Worm (Caenorhabditis elegans) whole organism, L4 larva: Measurements from ENCODE around the gene C15H9.5.
A peak's percentile ranks its signal among the peaks of the same experiment; 100 is the strongest.

Experiments used
- F26F4.8 ChIP-seq: fragments of 200-800 bp; sonication (Bioruptor generic); conservative IDR thresholded peaks from 2 replicates; pipeline ENCODE4 v1.3.6; 2022; ENCODE audit warnings: missing genetic modification characterization, missing compliant biosample characterization
- F44E2.7 ChIP-seq: fragments of 200-800 bp; sonication (Bioruptor generic); IDR thresholded peaks from 2 replicates; pipeline ENCODE4 v2.1.2; 2022; ENCODE audit warnings: missing genetic modification characterization, missing compliant biosample characterization
- F49E8.2 ChIP-seq: sonication (generic microtip); optimal IDR thresholded peaks from 2 replicates; lab custom pipeline; 2016; ENCODE audit warnings: missing compliant biosample characterization, mild to moderate bottlenecking, missing genetic modification characterization, borderline replicate concordance
- T26A8.4 ChIP-seq: fragments of 200-800 bp; sonication (Bioruptor generic); IDR thresholded peaks from 2 replicates; pipeline ENCODE4 v1.3.6; 2022; ENCODE audit warnings: missing genetic modification characterization, missing compliant biosample characterization
- Y5F2A.4 ChIP-seq: fragments of 200-800 bp; sonication (Bioruptor generic); optimal IDR thresholded peaks from 2 replicates; lab custom pipeline; 2018; ENCODE audit warnings: mild to moderate bottlenecking, missing genetic modification characterization, missing compliant biosample characterization
- ZK337.2 ChIP-seq: fragments of 200-800 bp; sonication (Bioruptor generic); IDR thresholded peaks from 2 replicates; pipeline ENCODE4 v1.3.6; 2022; ENCODE audit warnings: missing genetic modification reagents, missing genetic modification characterization, missing compliant biosample characterization
- aha-1 ChIP-seq: fragments of 150-350 bp; peaks from one replicate; lab custom pipeline; 2014; ENCODE audit warnings: missing biosample characterization, missing genetic modification characterization
- arid-1 ChIP-seq: fragments of 200-800 bp; sonication (Bioruptor generic); conservative IDR thresholded peaks from 2 replicates; pipeline ENCODE4 v1.3.6; 2022; ENCODE audit warnings: missing genetic modification reagents, missing genetic modification characterization, missing compliant biosample characterization
- ceh-20 ChIP-seq: fragments of 200-800 bp; sonication (Bioruptor generic); IDR thresholded peaks from 2 replicates; pipeline ENCODE4 v1.3.6; 2022; ENCODE audit warnings: missing genetic modification reagents, missing genetic modification characterization, missing compliant biosample characterization
- ceh-28 ChIP-seq: fragments of 150-350 bp; optimal IDR thresholded peaks from 2 replicates; lab custom pipeline; 2014; ENCODE audit warnings: missing biosample characterization, missing genetic modification reagents, missing genetic modification characterization
- ceh-62 ChIP-seq: sonication (generic microtip); optimal IDR thresholded peaks from 2 replicates; lab custom pipeline; 2017; ENCODE audit warnings: missing biosample characterization, missing genetic modification characterization
- cey-2 ChIP-seq: sonication (generic microtip); optimal IDR thresholded peaks from 3 replicates; lab custom pipeline; 2017; ENCODE audit warnings: missing genetic modification characterization, mild to moderate bottlenecking, missing compliant biosample characterization, antibody characterized with exemption, borderline replicate concordance; ENCODE audit not compliant: insufficient read depth
- daf-12 ChIP-seq: fragments of 150-350 bp; optimal IDR thresholded peaks from 2 replicates; lab custom pipeline; 2014; ENCODE audit warnings: missing biosample characterization, missing genetic modification reagents, missing genetic modification characterization
- daf-16 ChIP-seq, 3 experiments: sonication (generic microtip); optimal IDR thresholded peaks; 2 replicates each; lab custom pipeline; 2016 to 2017; ENCODE audit warnings: missing genetic modification characterization in 3 of 3, missing genetic modification reagents in 3 of 3, mild to moderate bottlenecking in 2 of 3, missing compliant biosample characterization in 2 of 3, missing biosample characterization in 1 of 3, moderate library complexity in 1 of 3
- daf-8 ChIP-seq: fragments of 200-800 bp; sonication (Bioruptor generic); IDR thresholded peaks from 2 replicates; pipeline ENCODE4 v1.3.6; 2022; ENCODE audit warnings: missing genetic modification characterization, missing compliant biosample characterization
- dmd-6 ChIP-seq: fragments of 200-800 bp; sonication (Bioruptor generic); IDR thresholded peaks from 2 replicates; pipeline ENCODE4 v1.3.6; 2022; ENCODE audit warnings: missing genetic modification reagents, missing genetic modification characterization, missing compliant biosample characterization
- dmd-8 ChIP-seq: fragments of 200-800 bp; sonication (Bioruptor generic); IDR thresholded peaks from 2 replicates; pipeline ENCODE4 v1.3.6; 2022; ENCODE audit warnings: missing genetic modification characterization, missing compliant biosample characterization
- duxl-1 ChIP-seq: sonication (generic microtip); optimal IDR thresholded peaks from 2 replicates; lab custom pipeline; 2016; ENCODE audit warnings: mild to moderate bottlenecking, missing genetic modification characterization, moderate library complexity, missing compliant biosample characterization; ENCODE audit not compliant: poor library complexity
- dve-1 ChIP-seq: sonication (generic microtip); optimal IDR thresholded peaks from 2 replicates; lab custom pipeline; 2017; ENCODE audit warnings: antibody characterized with exemption, mild to moderate bottlenecking, missing genetic modification characterization, missing compliant biosample characterization; ENCODE audit not compliant: insufficient read depth
- egl-27 ChIP-seq: sonication (generic microtip); optimal IDR thresholded peaks from 3 replicates; lab custom pipeline; 2017; ENCODE audit warnings: missing biosample characterization, missing genetic modification reagents, missing genetic modification characterization
- fos-1 ChIP-seq: fragments of 150-350 bp; optimal IDR thresholded peaks from 2 replicates; lab custom pipeline; 2014; ENCODE audit warnings: missing biosample characterization, missing genetic modification characterization
- gei-8 ChIP-seq: fragments of 200-800 bp; sonication (Bioruptor generic); optimal IDR thresholded peaks from 2 replicates; lab custom pipeline; 2018; ENCODE audit warnings: mild to moderate bottlenecking, missing genetic modification characterization, missing compliant biosample characterization
- hlh-30 ChIP-seq: sonication (generic microtip); optimal IDR thresholded peaks from 2 replicates; lab custom pipeline; 2017; ENCODE audit warnings: antibody characterized with exemption, mild to moderate bottlenecking, missing genetic modification characterization, missing compliant biosample characterization; ENCODE audit not compliant: insufficient read depth
- hmg-1.1 ChIP-seq: fragments of 200-800 bp; sonication (Bioruptor generic); IDR thresholded peaks from 2 replicates; pipeline ENCODE4 v1.3.6; 2022; ENCODE audit warnings: missing genetic modification reagents, missing genetic modification characterization, missing compliant biosample characterization
- lim-7 ChIP-seq: fragments of 200-800 bp; sonication (Bioruptor generic); IDR thresholded peaks from 2 replicates; pipeline ENCODE4 v1.3.6; 2022; ENCODE audit warnings: missing genetic modification characterization, missing compliant biosample characterization
- lin-15B ChIP-seq: fragments of 150-350 bp; sonication (generic microtip); optimal IDR thresholded peaks from 3 replicates; lab custom pipeline; 2014; ENCODE audit warnings: missing biosample characterization, missing genetic modification characterization
- lin-29 ChIP-seq: fragments of 200-800 bp; sonication (Bioruptor generic); IDR thresholded peaks from 2 replicates; pipeline ENCODE4 v1.3.6; 2022; ENCODE audit warnings: missing genetic modification reagents, missing genetic modification characterization, missing compliant biosample characterization
- lin-38 ChIP-seq: fragments of 200-800 bp; sonication (Bioruptor generic); IDR thresholded peaks from 2 replicates; pipeline ENCODE4 v1.3.6; 2022; ENCODE audit warnings: missing genetic modification reagents, missing genetic modification characterization, missing compliant biosample characterization
- lin-39 ChIP-seq: fragments of 150-350 bp; optimal IDR thresholded peaks from 2 replicates; lab custom pipeline; 2014; ENCODE audit warnings: missing biosample characterization, missing genetic modification reagents, missing genetic modification characterization
- lir-3 ChIP-seq: sonication (generic microtip); optimal IDR thresholded peaks from 2 replicates; lab custom pipeline; 2016; ENCODE audit warnings: mild to moderate bottlenecking, missing genetic modification characterization, missing compliant biosample characterization
- lsy-2 ChIP-seq, 2 experiments: fragments of 150-350 bp in 1 of 2; sonication (generic microtip) in 1 of 2; optimal IDR thresholded peaks; 2 replicates each; lab custom pipeline; 2014 to 2017; ENCODE audit warnings: missing biosample characterization in 2 of 2, missing genetic modification characterization in 2 of 2
- madf-5 ChIP-seq, 2 experiments: fragments of 200-800 bp; sonication (Bioruptor generic); IDR thresholded peaks; 2 replicates each; pipeline ENCODE4 v1.3.6; 2022; ENCODE audit warnings: missing compliant biosample characterization in 2 of 2, missing genetic modification characterization in 2 of 2
- mdl-1 ChIP-seq, 2 experiments: fragments of 150-350 bp in 1 of 2; sonication (generic microtip) in 1 of 2; optimal IDR thresholded peaks; 2 replicates each; lab custom pipeline; 2014 to 2017; ENCODE audit warnings: missing biosample characterization in 2 of 2, missing genetic modification characterization in 2 of 2
- mep-1 ChIP-seq: fragments of 150-350 bp; sonication (generic microtip); optimal IDR thresholded peaks from 3 replicates; lab custom pipeline; 2014; ENCODE audit warnings: missing biosample characterization, missing genetic modification characterization
- mxl-3 ChIP-seq: fragments of 200-800 bp; sonication (Bioruptor generic); optimal IDR thresholded peaks from 2 replicates; lab custom pipeline; 2018; ENCODE audit warnings: mild to moderate bottlenecking, missing genetic modification characterization, missing compliant biosample characterization
- nhr-11 ChIP-seq: fragments of 150-350 bp; optimal IDR thresholded peaks from 2 replicates; lab custom pipeline; 2014; ENCODE audit warnings: missing biosample characterization, missing genetic modification characterization
- nhr-25 ChIP-seq: sonication (generic microtip); optimal IDR thresholded peaks from 2 replicates; lab custom pipeline; 2017; ENCODE audit warnings: missing genetic modification characterization, mild to moderate bottlenecking, missing compliant biosample characterization, antibody characterized with exemption, moderate library complexity, borderline replicate concordance; ENCODE audit not compliant: insufficient read depth
- nhr-28 ChIP-seq: fragments of 150-350 bp; optimal IDR thresholded peaks from 2 replicates; lab custom pipeline; 2014; ENCODE audit warnings: missing biosample characterization, missing genetic modification characterization
- nhr-42 ChIP-seq: fragments of 200-800 bp; sonication (Bioruptor generic); IDR thresholded peaks from 2 replicates; pipeline ENCODE4 v1.3.6; 2022; ENCODE audit warnings: missing genetic modification characterization, missing compliant biosample characterization
- nhr-48 ChIP-seq: sonication (generic microtip); optimal IDR thresholded peaks from 2 replicates; lab custom pipeline; 2016; ENCODE audit warnings: mild to moderate bottlenecking, missing genetic modification characterization, missing compliant biosample characterization
- nhr-6 ChIP-seq: fragments of 150-350 bp; optimal IDR thresholded peaks from 2 replicates; lab custom pipeline; 2014; ENCODE audit warnings: missing biosample characterization, missing genetic modification characterization
- nhr-76 ChIP-seq: fragments of 150-350 bp; optimal IDR thresholded peaks from 2 replicates; lab custom pipeline; 2014; ENCODE audit warnings: missing biosample characterization, missing genetic modification characterization
- pqm-1 ChIP-seq: sonication (generic microtip); optimal IDR thresholded peaks from 2 replicates; lab custom pipeline; 2017; ENCODE audit warnings: missing biosample characterization, missing genetic modification characterization
- sdz-12 ChIP-seq: fragments of 200-800 bp; sonication (Bioruptor generic); optimal IDR thresholded peaks from 2 replicates; lab custom pipeline; 2018; ENCODE audit warnings: mild to moderate bottlenecking, missing genetic modification characterization, missing compliant biosample characterization
- skn-1 ChIP-seq: fragments of 150-350 bp; optimal IDR thresholded peaks from 2 replicates; lab custom pipeline; 2014; ENCODE audit warnings: missing biosample characterization, missing genetic modification characterization
- snpc-1.2 ChIP-seq: fragments of 200-800 bp; sonication (Bioruptor generic); IDR thresholded peaks from 2 replicates; pipeline ENCODE4 v1.3.6; 2022; ENCODE audit warnings: missing genetic modification reagents, missing genetic modification characterization, missing compliant biosample characterization
- spr-1 ChIP-seq: sonication (generic microtip); optimal IDR thresholded peaks from 2 replicates; lab custom pipeline; 2016; ENCODE audit warnings: mild to moderate bottlenecking, missing genetic modification characterization, missing compliant biosample characterization
- zfp-2 ChIP-seq: sonication (generic microtip); optimal IDR thresholded peaks from 2 replicates; lab custom pipeline; 2016; ENCODE audit warnings: mild to moderate bottlenecking, missing genetic modification characterization, missing compliant biosample characterization
- zfp-3 ChIP-seq: fragments of 200-800 bp; sonication (Bioruptor generic); conservative IDR thresholded peaks from 2 replicates; pipeline ENCODE4 v1.3.6; 2022; ENCODE audit warnings: missing genetic modification reagents, missing genetic modification characterization, missing compliant biosample characterization
- ztf-7 ChIP-seq: fragments of 150-350 bp; optimal IDR thresholded peaks from 2 replicates; lab custom pipeline; 2014; ENCODE audit warnings: missing biosample characterization, missing genetic modification characterization

Gene C15H9.5

DNA sequence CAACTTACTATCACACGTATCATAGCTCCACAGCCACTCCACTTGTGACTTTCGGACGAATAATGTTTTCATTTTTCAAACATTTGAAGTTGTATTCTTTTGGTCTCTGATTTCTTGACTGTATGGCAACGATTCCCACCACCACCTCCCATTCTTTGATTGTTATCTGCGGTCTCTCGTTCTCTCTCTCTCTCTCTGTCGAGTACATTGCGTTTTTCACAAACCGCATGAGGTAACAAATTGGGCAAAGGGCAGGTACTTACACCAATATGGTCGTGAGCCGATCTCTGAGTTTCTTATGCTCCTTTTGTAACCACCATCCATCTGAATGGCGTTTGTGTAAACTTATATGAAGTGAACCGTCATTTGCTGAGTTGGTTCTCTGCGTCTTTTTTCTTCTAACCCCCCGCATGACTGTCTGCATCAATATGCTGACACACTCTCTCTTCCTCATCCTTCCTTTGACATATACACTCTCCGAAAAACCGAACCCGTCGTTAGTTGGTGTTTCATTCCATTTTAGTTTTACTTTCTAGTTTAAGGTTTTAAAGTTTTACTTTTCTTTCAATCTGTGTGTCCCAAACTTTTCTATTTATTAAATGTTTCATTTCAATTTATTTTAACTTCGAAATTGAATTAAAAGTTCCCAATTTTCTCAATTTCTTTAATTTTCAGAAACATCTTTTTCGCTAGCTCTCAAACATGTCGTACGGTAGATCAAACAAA, 35.4 kb upstream of the C15H9.5 start, which contains the start of gene gln-1:
TSS of gene gln-1 (plus strand) at position 676 of the 726 bp plus-strand sequence.
- TF ChIP-seq daf-8 (GFP tag; lab: Robert Waterston, UW) (no peak), mxl-3 (GFP tag; lab: Kevin White, UChicago) (peak; percentile 29), zfp-2 (tag; lab: Kevin White, UChicago) (no peak), daf-12 (tag; lab: Kevin White, UChicago) (no peak), madf-5 (GFP tag; IDR thresholded peaks at IDR 0.05; lab: Robert Waterston, UW) (no peak), aha-1 (tag; lab: Kevin White, UChicago) (no peak), nhr-48 (tag; lab: Kevin White, UChicago) (peak; percentile 45), snpc-1.2 (GFP tag; lab: Robert Waterston, UW) (no peak), mdl-1 (tag; optimal IDR thresholded peaks at IDR 0.05; lab: Kevin White, UChicago) (peak in 1 of 2 experiments; percentile 50), nhr-76 (tag; lab: Kevin White, UChicago) (no peak), F49E8.2 (tag; lab: Kevin White, UChicago) (no peak), ceh-20 (GFP tag; lab: Robert Waterston, UW) (no peak), F44E2.7 (GFP tag; lab: Robert Waterston, UW) (no peak), lin-38 (GFP tag; lab: Robert Waterston, UW) (no peak), ceh-28 (tag; lab: Kevin White, UChicago) (no peak), spr-1 (tag; lab: Kevin White, UChicago) (no peak), lin-29 (GFP tag; lab: Robert Waterston, UW) (no peak), lir-3 (tag; lab: Kevin White, UChicago) (no peak), ztf-7 (tag; lab: Kevin White, UChicago) (no peak), arid-1 (no peak), cey-2 (tag; lab: Kevin White, UChicago) (no peak), daf-16 (GFP tag; optimal IDR thresholded peaks at IDR 0.05; lab: Kevin White, UChicago) (no peak), daf-16 (tag; optimal IDR thresholded peaks at IDR 0.05; lab: Kevin White, UChicago) (peak; percentile 67), zfp-3 (GFP tag; lab: Robert Waterston, UW) (no peak), gei-8 (GFP tag; lab: Kevin White, UChicago) (no peak), dmd-8 (no peak), dmd-6 (peak; percentile 67), nhr-11 (tag; lab: Kevin White, UChicago) (no peak), duxl-1 (tag; lab: Kevin White, UChicago) (no peak), pqm-1 (peak; percentile 70), mep-1 (tag; lab: Kevin White, UChicago) (peak; percentile 49), lin-15B (no peak), egl-27 (no peak), nhr-25 (tag; lab: Kevin White, UChicago) (no peak), hlh-30 (tag; lab: Kevin White, UChicago) (peak; percentile 36), dve-1 (tag; lab: Kevin White, UChicago) (peak; percentile 54), ZK337.2 (no peak), nhr-42 (no peak), Y5F2A.4 (no peak), skn-1 (tag; lab: Kevin White, UChicago) (no peak), fos-1 (tag; lab: Kevin White, UChicago) (no peak), T26A8.4 (no peak), lsy-2 (tag; optimal IDR thresholded peaks at IDR 0.05; lab: Kevin White, UChicago) (no peak), lin-39 (tag; lab: Kevin White, UChicago) (no peak), hmg-1.1 (0 out of 2 replicates have a peak, but pooled peaks have one; percentile 33), nhr-6 (tag; lab: Kevin White, UChicago) (peak; percentile 17), sdz-12 (GFP tag; lab: Kevin White, UChicago) (no peak), ceh-62 (tag; lab: Kevin White, UChicago) (no peak), F26F4.8 (GFP tag; lab: Robert Waterston, UW) (no peak), nhr-28 (tag; lab: Kevin White, UChicago) (peak; percentile 66), lim-7 (GFP tag; lab: Robert Waterston, UW) (no peak)
